Worm (Caenorhabditis elegans) whole organism, L3 larva: Measurements from ENCODE around the gene nhr-206.

Source experiments
- ZK546.5 ChIP-seq: sonication (generic microtip); optimal IDR thresholded peaks from 2 replicates; lab custom pipeline; 2017; ENCODE audit warnings: missing biosample characterization, missing genetic modification characterization
- aly-2 ChIP-seq: fragments of 150-350 bp; optimal IDR thresholded peaks from 2 replicates; lab custom pipeline; 2014; ENCODE audit warnings: missing biosample characterization, missing genetic modification characterization
- ceh-16 ChIP-seq: sonication (generic microtip); optimal IDR thresholded peaks from 2 replicates; lab custom pipeline; 2017; ENCODE audit warnings: missing biosample characterization, missing genetic modification characterization
- ceh-82 ChIP-seq: fragments of 150-350 bp; optimal IDR thresholded peaks from 2 replicates; lab custom pipeline; 2014; ENCODE audit warnings: missing biosample characterization, missing genetic modification characterization
- daf-12 ChIP-seq: fragments of 150-350 bp; optimal IDR thresholded peaks from 2 replicates; lab custom pipeline; 2014; ENCODE audit warnings: missing biosample characterization, missing genetic modification reagents, missing genetic modification characterization
- egl-27 ChIP-seq: sonication (generic microtip); optimal IDR thresholded peaks from 4 replicates; lab custom pipeline; 2017; ENCODE audit warnings: missing biosample characterization, missing genetic modification reagents, missing genetic modification characterization
- egl-5 ChIP-seq: fragments of 150-350 bp; optimal IDR thresholded peaks from 2 replicates; lab custom pipeline; 2017; ENCODE audit warnings: missing biosample characterization, missing genetic modification reagents, missing genetic modification characterization, inconsistent platforms
- elt-1 ChIP-seq: fragments of 150-350 bp; optimal IDR thresholded peaks from 2 replicates; lab custom pipeline; 2014; ENCODE audit warnings: missing biosample characterization, missing genetic modification characterization
- elt-3 ChIP-seq, 3 experiments: fragments of 150-350 bp in 1 of 3; sonication (generic microtip) in 2 of 3; optimal IDR thresholded peaks; 2 replicates in 2 of 3; 4 replicates in 1 of 3; lab custom pipeline; 2014 to 2017; ENCODE audit warnings: missing biosample characterization in 3 of 3, missing genetic modification characterization in 3 of 3
- eor-1 ChIP-seq, 2 experiments: fragments of 150-350 bp; optimal IDR thresholded peaks; 2 replicates each; lab custom pipeline; 2014 to 2018; ENCODE audit warnings: missing biosample characterization in 2 of 2, missing genetic modification characterization in 2 of 2
- fkh-10 ChIP-seq: sonication (generic microtip); optimal IDR thresholded peaks from 2 replicates; lab custom pipeline; 2017; ENCODE audit warnings: missing biosample characterization, missing genetic modification reagents, missing genetic modification characterization
- fkh-2 ChIP-seq: fragments of 150-350 bp; optimal IDR thresholded peaks from 2 replicates; lab custom pipeline; 2014; ENCODE audit warnings: missing biosample characterization, missing genetic modification reagents, missing genetic modification characterization
- fos-1 ChIP-seq: fragments of 150-350 bp; optimal IDR thresholded peaks from 2 replicates; lab custom pipeline; 2014; ENCODE audit warnings: missing biosample characterization, missing genetic modification characterization
- hmg-11 ChIP-seq: sonication (generic microtip); optimal IDR thresholded peaks from 2 replicates; lab custom pipeline; 2016; ENCODE audit warnings: missing genetic modification characterization, missing compliant biosample characterization
- jun-1 ChIP-seq: fragments of 150-350 bp; optimal IDR thresholded peaks from 2 replicates; lab custom pipeline; 2014; ENCODE audit warnings: missing biosample characterization, missing genetic modification reagents, missing genetic modification characterization
- lin-15B ChIP-seq: fragments of 150-350 bp; optimal IDR thresholded peaks from 2 replicates; lab custom pipeline; 2014; ENCODE audit warnings: missing biosample characterization, missing genetic modification characterization
- lin-39 ChIP-seq: fragments of 150-350 bp; optimal IDR thresholded peaks from 2 replicates; lab custom pipeline; 2018; ENCODE audit warnings: missing biosample characterization, missing genetic modification reagents, missing genetic modification characterization
- lsy-12 ChIP-seq: sonication (generic microtip); optimal IDR thresholded peaks from 2 replicates; lab custom pipeline; 2016; ENCODE audit warnings: mild to moderate bottlenecking, missing genetic modification characterization, missing compliant biosample characterization
- mdl-1 ChIP-seq: fragments of 150-350 bp; optimal IDR thresholded peaks from 2 replicates; lab custom pipeline; 2014; ENCODE audit warnings: missing biosample characterization, missing genetic modification characterization
- nfya-1 ChIP-seq: sonication (generic microtip); optimal IDR thresholded peaks from 2 replicates; lab custom pipeline; 2017; ENCODE audit warnings: missing genetic modification characterization, mild to moderate bottlenecking, missing compliant biosample characterization, antibody characterized with exemption, moderate library complexity; ENCODE audit not compliant: insufficient read depth
- nhr-11 ChIP-seq: fragments of 150-350 bp; optimal IDR thresholded peaks from 2 replicates; lab custom pipeline; 2014; ENCODE audit warnings: missing biosample characterization, missing genetic modification characterization
- nhr-12 ChIP-seq: fragments of 150-350 bp; optimal IDR thresholded peaks from 2 replicates; lab custom pipeline; 2014; ENCODE audit warnings: missing biosample characterization, missing genetic modification characterization
- nhr-23 ChIP-seq: fragments of 150-350 bp; optimal IDR thresholded peaks from 2 replicates; lab custom pipeline; 2014; ENCODE audit warnings: missing biosample characterization, missing genetic modification reagents, missing genetic modification characterization
- nhr-237 ChIP-seq: fragments of 150-350 bp; optimal IDR thresholded peaks from 2 replicates; lab custom pipeline; 2014; ENCODE audit warnings: missing biosample characterization, missing genetic modification characterization
- nhr-25 ChIP-seq: sonication (generic microtip); optimal IDR thresholded peaks from 2 replicates; lab custom pipeline; 2017; ENCODE audit warnings: missing biosample characterization, missing genetic modification characterization
- nhr-28 ChIP-seq: fragments of 150-350 bp; optimal IDR thresholded peaks from 2 replicates; lab custom pipeline; 2014; ENCODE audit warnings: missing biosample characterization, missing genetic modification characterization
- nhr-43 ChIP-seq: sonication (generic microtip); optimal IDR thresholded peaks from 2 replicates; lab custom pipeline; 2016; ENCODE audit warnings: mild to moderate bottlenecking, missing genetic modification characterization, missing compliant biosample characterization; ENCODE audit not compliant: poor library complexity, severe bottlenecking
- nhr-67 ChIP-seq: fragments of 150-350 bp; optimal IDR thresholded peaks from 2 replicates; lab custom pipeline; 2014; ENCODE audit warnings: missing biosample characterization, missing genetic modification characterization
- nhr-76 ChIP-seq: fragments of 150-350 bp; sonication (generic microtip); optimal IDR thresholded peaks from 5 replicates; lab custom pipeline; 2014; ENCODE audit warnings: missing biosample characterization, missing genetic modification characterization
- sea-2 ChIP-seq: fragments of 150-350 bp; sonication (generic microtip); optimal IDR thresholded peaks from 4 replicates; lab custom pipeline; 2014; ENCODE audit warnings: missing biosample characterization, missing genetic modification reagents, missing genetic modification characterization
- skn-1 ChIP-seq: fragments of 150-350 bp; optimal IDR thresholded peaks from 2 replicates; lab custom pipeline; 2014; ENCODE audit warnings: missing biosample characterization, missing genetic modification characterization
- tbx-2 ChIP-seq: sonication (generic microtip); optimal IDR thresholded peaks from 2 replicates; lab custom pipeline; 2016; ENCODE audit warnings: mild to moderate bottlenecking, missing genetic modification characterization, missing compliant biosample characterization
- unc-39 ChIP-seq: sonication (generic microtip); optimal IDR thresholded peaks from 4 replicates; lab custom pipeline; 2017; ENCODE audit warnings: missing biosample characterization, missing genetic modification characterization
- unc-62 ChIP-seq: fragments of 150-350 bp; sonication (generic microtip); optimal IDR thresholded peaks from 4 replicates; lab custom pipeline; 2014; ENCODE audit warnings: missing biosample characterization, missing genetic modification reagents, missing genetic modification characterization
- ztf-11 ChIP-seq: fragments of 150-350 bp; optimal IDR thresholded peaks from 2 replicates; lab custom pipeline; 2014; ENCODE audit warnings: missing biosample characterization, missing genetic modification characterization
- ztf-4 ChIP-seq: fragments of 150-350 bp; optimal IDR thresholded peaks from 2 replicates; lab custom pipeline; 2014; ENCODE audit warnings: missing biosample characterization, missing genetic modification characterization

nhr-206 gene

DNA sequence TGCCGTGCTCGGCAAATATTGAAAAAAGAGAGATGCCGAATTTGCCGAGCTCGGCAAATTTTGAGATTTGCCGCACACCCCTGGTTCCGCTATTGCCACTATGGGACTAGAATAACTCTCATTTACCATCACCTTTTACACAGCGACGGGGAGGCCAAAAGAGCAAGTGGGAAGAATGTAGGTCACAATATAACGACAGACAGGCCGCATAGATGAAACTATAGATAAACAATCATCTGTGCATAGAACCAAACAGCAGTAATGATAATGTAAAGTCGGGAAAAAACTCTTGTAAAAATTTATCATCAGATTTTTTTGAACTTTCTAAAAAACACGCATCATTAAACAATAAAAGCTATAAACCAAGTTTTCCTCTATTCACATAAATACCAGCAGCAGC is 23.4 kb upstream of the nhr-206 start, which contains the start of gene kmo-2:
Gene kmo-2 (minus strand): TSS at position 101 of the 400 bp plus-strand sequence.
- no peak for TF ChIP-seq tbx-2
- TF ChIP-seq unc-62 (GFP tag; lab: Kevin White, UChicago), result no peak
- TF ChIP-seq egl-5 (tag; lab: Kevin White, UChicago), result no peak
- no peak for TF ChIP-seq jun-1 (tag; lab: Kevin White, UChicago)
- TF ChIP-seq ZK546.5 (tag; lab: Kevin White, UChicago), result no peak
- TF ChIP-seq nhr-43 (tag; lab: Kevin White, UChicago), result no peak
- no peak for TF ChIP-seq sea-2 (GFP tag; lab: Kevin White, UChicago)
- TF ChIP-seq daf-12 (tag; lab: Kevin White, UChicago), result no peak
- TF ChIP-seq ceh-82, result no peak
- TF ChIP-seq fkh-10, result no peak
- no peak for TF ChIP-seq eor-1 (tag; optimal IDR thresholded peaks at IDR 0.05; lab: Kevin White, UChicago)
- no peak for TF ChIP-seq ztf-11 (tag; lab: Kevin White, UChicago)
- TF ChIP-seq nhr-23 (tag; lab: Kevin White, UChicago), result no peak
- no peak for TF ChIP-seq nhr-76
- no peak for TF ChIP-seq unc-39 (tag; lab: Kevin White, UChicago)
- TF ChIP-seq fkh-2 (tag; lab: Kevin White, UChicago), result no peak
- TF ChIP-seq fos-1 (tag; lab: Kevin White, UChicago), result no peak

- TF ChIP-seq lin-39 (tag; lab: Kevin White, UChicago), result no peak
- no peak for TF ChIP-seq skn-1
- no peak for TF ChIP-seq nhr-12 (tag; lab: Kevin White, UChicago)
- TF ChIP-seq egl-27, result no peak
- no peak for TF ChIP-seq ztf-11 (tag; lab: Kevin White, UChicago)
- no peak for TF ChIP-seq nhr-23 (tag; lab: Kevin White, UChicago)
- no peak for TF ChIP-seq nhr-237 (tag; lab: Kevin White, UChicago)
- TF ChIP-seq daf-12 (tag; lab: Kevin White, UChicago), result no peak
- no peak for TF ChIP-seq ceh-82
- no peak for TF ChIP-seq sea-2 (GFP tag; lab: Kevin White, UChicago)
- TF ChIP-seq nhr-67 (tag; lab: Kevin White, UChicago), result no peak
- TF ChIP-seq hmg-11 (tag; lab: Kevin White, UChicago), result no peak
- no peak for TF ChIP-seq nhr-43 (tag; lab: Kevin White, UChicago)
- no peak for TF ChIP-seq egl-5 (tag; lab: Kevin White, UChicago)
- TF ChIP-seq nhr-25 (tag; lab: Kevin White, UChicago), result no peak
- TF ChIP-seq nhr-11, result no peak
- TF ChIP-seq mdl-1 (tag; lab: Kevin White, UChicago), result no peak
- TF ChIP-seq eor-1 (tag; optimal IDR thresholded peaks at IDR 0.05; lab: Kevin White, UChicago), result no peak
- TF ChIP-seq, all 47 proteins: peak for 0
Observed at ce11 chrV:12070419-12070818, 21.4 kb upstream of the nhr-206 start, which contains the start of gene kmo-1. Gene kmo-1, minus strand, starts transcription at chrV:12070519.

DNA sequence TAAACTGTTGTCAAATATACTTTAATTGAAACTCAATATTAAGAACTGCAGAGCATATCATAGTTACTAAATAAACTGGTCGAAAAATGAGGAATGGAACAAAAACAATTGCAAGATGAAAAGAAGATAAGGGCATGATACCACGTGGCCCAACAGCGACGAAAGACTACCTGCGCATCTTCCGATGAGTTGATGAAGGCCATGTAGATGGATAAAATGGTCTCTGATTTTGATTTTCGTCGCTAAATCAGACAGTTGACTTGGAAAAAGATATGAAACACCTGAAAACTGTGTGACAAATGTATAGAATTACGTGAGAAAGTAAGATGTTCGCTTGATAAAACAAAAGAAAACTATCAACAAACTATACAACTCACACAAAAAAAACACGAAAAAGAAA is 20.3 kb upstream of the nhr-206 start:
- no peak for TF ChIP-seq ztf-4 (tag; lab: Kevin White, UChicago)
- TF ChIP-seq lin-15B, result no peak
- TF ChIP-seq nfya-1, result no peak
- no peak for TF ChIP-seq nhr-12 (tag; lab: Kevin White, UChicago)
- TF ChIP-seq lsy-12 (tag; lab: Kevin White, UChicago), result no peak
- TF ChIP-seq nhr-25 (tag; lab: Kevin White, UChicago), result peak; percentile 85
- TF ChIP-seq aly-2 (tag; lab: Kevin White, UChicago), result no peak
- peak; percentile 58 for TF ChIP-seq nhr-43 (tag; lab: Kevin White, UChicago)
- TF ChIP-seq elt-3 (tag; optimal IDR thresholded peaks at IDR 0.05; lab: Kevin White, UChicago), result peak in 2 of 3 experiments; percentile 12 to 27
- TF ChIP-seq unc-62 (GFP tag; lab: Kevin White, UChicago), result no peak
- TF ChIP-seq mdl-1 (tag; lab: Kevin White, UChicago), result peak; percentile 1
- TF ChIP-seq elt-1 (tag; lab: Kevin White, UChicago), result peak; percentile 55
- peak; percentile 22 for TF ChIP-seq nhr-23 (tag; lab: Kevin White, UChicago)
- TF ChIP-seq, all 47 proteins: peak for 6

DNA sequence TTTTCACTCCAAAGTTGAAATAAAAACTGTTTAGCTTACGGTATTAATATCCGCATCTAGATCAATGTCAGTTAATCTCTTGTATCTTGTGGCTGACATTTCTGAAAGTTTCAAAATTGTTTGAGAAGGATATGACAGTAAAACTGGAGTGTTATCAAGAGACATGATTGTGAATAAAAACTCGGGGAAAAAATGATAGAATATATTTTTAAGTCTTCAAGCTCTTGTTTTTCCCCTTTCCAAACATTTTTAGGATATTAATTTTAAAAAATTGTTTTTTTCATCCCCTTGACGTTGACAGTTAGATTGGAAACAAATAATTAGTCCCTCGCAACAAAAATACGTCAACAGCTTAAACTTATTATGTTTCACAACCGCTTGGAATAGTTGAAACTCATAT is 16.9 kb upstream of the nhr-206 start, which contains the start of gene R07B7.6:
Gene R07B7.6 (minus strand): TSS at position 101 of the 400 bp plus-strand sequence.
- TF ChIP-seq ceh-16 (no peak), nhr-237 (tag; lab: Kevin White, UChicago) (no peak), nhr-43 (tag; lab: Kevin White, UChicago) (no peak), nhr-28 (tag; lab: Kevin White, UChicago) (no peak), fos-1 (tag; lab: Kevin White, UChicago) (no peak), jun-1 (tag; lab: Kevin White, UChicago) (no peak), nhr-12 (tag; lab: Kevin White, UChicago) (no peak)
